Worm (Caenorhabditis elegans): ENCODE measurements around the gene nhr-221.

Gene nhr-221

ce11 chrV:3543344-3543743 lies 8.2 kb upstream of the nhr-221 start, which contains the start of gene nhr-222:
TSS of gene nhr-222 (minus strand) at chrV:3543444.
- TF ChIP-seq lsy-27 (tag; optimal IDR thresholded peaks at IDR 0.05; ENCODE audit: borderline replicate concordance, insufficient read depth) (no peak), akir-1 (GFP tag; optimal IDR thresholded peaks at IDR 0.05) (no peak), attf-5 (GFP tag; optimal IDR thresholded peaks at IDR 0.05) (no peak), cebp-2 (GFP tag; IDR thresholded peaks at IDR 0.05) (no peak), mel-28 (tag; optimal IDR thresholded peaks at IDR 0.05; ENCODE audit: borderline replicate concordance) (no peak), snpc-4 (GFP tag; optimal IDR thresholded peaks at IDR 0.05) (no peak), snpc-4 (tag; optimal IDR thresholded peaks at IDR 0.05) (no peak), F37B4.10 (GFP tag; IDR thresholded peaks at IDR 0.05) (no peak), lin-54 (GFP tag; optimal IDR thresholded peaks at IDR 0.05) (no peak), lsl-1 (GFP tag; optimal IDR thresholded peaks at IDR 0.05) (no peak), atf-7 (tag; optimal IDR thresholded peaks at IDR 0.05) (no peak), nhr-120 (GFP tag; IDR thresholded peaks at IDR 0.05) (no peak), F23B12.7 (tag; optimal IDR thresholded peaks at IDR 0.05; ENCODE audit: insufficient read depth) (no peak), somi-1 (GFP tag; optimal IDR thresholded peaks at IDR 0.05) (no peak)

DNA sequence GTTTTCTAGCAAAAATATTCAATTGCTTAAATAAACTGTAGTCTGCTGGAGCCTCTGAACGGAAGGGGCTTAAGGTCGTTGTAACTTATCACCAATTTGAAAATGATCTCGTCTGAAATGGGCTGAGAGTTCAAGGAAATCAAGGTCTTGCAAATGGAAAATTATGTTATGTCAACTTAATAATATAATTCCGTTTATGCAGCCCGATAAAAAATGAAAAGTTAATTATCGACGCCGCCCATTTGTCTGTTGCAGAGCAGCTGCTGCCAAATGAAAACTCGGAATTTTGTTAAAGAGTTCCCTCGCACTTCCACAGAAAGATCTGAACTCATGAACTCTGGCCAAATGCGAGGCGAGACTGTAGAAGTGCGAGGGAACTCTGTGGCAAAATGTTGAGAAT lies 6.0 kb upstream of the nhr-221 start, which contains the start of gene srbc-67:
Gene srbc-67 (minus strand): TSS at position 101 of the 400 bp plus-strand sequence.
- TF ChIP-seq ceh-40 (GFP tag; IDR thresholded peaks at IDR 0.05) (no peak), B0019.2 (GFP tag; conservative IDR thresholded peaks at IDR 0.05) (no peak)

ce11 chrV:3538307-3538706 lies 3.1 kb upstream of the nhr-221 start, which contains the start of gene nhr-93:
TSS of gene nhr-93 (minus strand) at chrV:3538407.
- TF ChIP-seq ztf-6 (GFP tag; IDR thresholded peaks at IDR 0.05) (no peak), K11D2.4 (GFP tag; IDR thresholded peaks at IDR 0.05) (no peak), F55B11.4 (tag; optimal IDR thresholded peaks at IDR 0.05; ENCODE audit: borderline replicate concordance, insufficient read depth) (no peak), ceh-79 (tag; optimal IDR thresholded peaks at IDR 0.05) (no peak)

DNA sequence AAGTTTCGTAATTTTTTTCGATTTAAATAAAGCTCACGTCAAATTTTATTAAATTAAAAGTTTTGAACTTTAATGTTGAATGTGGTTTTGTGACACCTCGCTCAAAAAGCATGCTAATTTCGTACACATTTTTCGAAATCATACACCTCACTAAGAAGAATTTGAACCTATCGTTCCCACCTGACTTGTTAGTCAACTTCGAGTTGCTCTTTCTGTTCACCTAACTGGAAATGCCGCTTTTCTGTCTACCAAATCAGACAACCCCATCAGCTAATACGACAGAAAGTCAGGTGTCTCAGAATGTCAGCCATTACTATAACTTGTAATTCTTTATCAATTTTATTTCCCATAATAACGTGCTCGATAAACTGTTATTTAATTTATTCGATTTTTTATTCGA lies 4.8 kb downstream of the nhr-221 start, which contains the start of gene srbc-66:
Gene srbc-66 (plus strand): TSS at position 301 of the 400 bp plus-strand sequence.
- TF ChIP-seq rec-8 (tag; optimal IDR thresholded peaks at IDR 0.05): no peak
- TF ChIP-seq madf-10 (tag; optimal IDR thresholded peaks at IDR 0.05): no peak
- TF ChIP-seq snpc-1.3 (tag; optimal IDR thresholded peaks at IDR 0.05; ENCODE audit: insufficient read depth): no peak
- TF ChIP-seq hlh-12 (tag; optimal IDR thresholded peaks at IDR 0.05): no peak
- no peak for TF ChIP-seq egl-44 (GFP tag; IDR thresholded peaks at IDR 0.05)

DNA sequence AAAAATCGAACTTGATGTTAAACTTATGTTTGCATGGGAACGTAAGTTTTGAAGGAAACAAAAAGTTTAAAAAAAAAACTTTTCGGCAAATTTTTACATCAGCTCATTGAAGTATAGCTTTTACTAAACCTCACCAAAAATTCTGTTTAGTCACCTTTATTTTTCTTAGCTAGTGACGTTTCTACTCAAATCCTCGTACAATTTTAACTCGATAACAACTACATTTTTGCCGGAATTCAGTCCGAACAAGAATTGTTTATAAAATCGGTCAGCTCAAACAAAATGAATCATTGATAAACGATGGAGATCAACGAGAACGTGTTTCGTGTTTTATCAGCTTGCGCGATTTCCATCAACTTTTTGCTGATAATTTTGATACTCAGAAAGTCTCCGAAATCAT lies 8.3 kb downstream of the nhr-221 start, which contains the start of gene str-260:
Gene str-260 (plus strand): TSS at position 301 of the 400 bp plus-strand sequence.
- TF ChIP-seq ceh-79 (tag; optimal IDR thresholded peaks at IDR 0.05) (no peak), madf-6 (GFP tag; IDR thresholded peaks at IDR 0.05) (no peak), egl-44 (GFP tag; IDR thresholded peaks at IDR 0.05) (no peak), nhr-80 (tag; optimal IDR thresholded peaks at IDR 0.05) (no peak), mcd-1 (GFP tag; IDR thresholded peaks at IDR 0.05) (no peak), F57A8.1 (GFP tag; optimal IDR thresholded peaks at IDR 0.05) (no peak), hlh-12 (tag; optimal IDR thresholded peaks at IDR 0.05) (no peak), K12H6.12 (tag; optimal IDR thresholded peaks at IDR 0.05) (no peak), rpc-1 (optimal IDR thresholded peaks at IDR 0.05) (no peak), rpc-1 (tag; optimal IDR thresholded peaks at IDR 0.05) (no peak), mel-28 (tag; optimal IDR thresholded peaks at IDR 0.05; ENCODE audit: borderline replicate concordance) (no peak), nfyb-1 (GFP tag; IDR thresholded peaks at IDR 0.05) (no peak), ama-1 (optimal IDR thresholded peaks at IDR 0.05) (no peak), ama-1 (GFP tag; optimal IDR thresholded peaks at IDR 0.05) (no peak), chd-7 (tag; optimal IDR thresholded peaks at IDR 0.05) (no peak)

Measured in whole organism, young adult.